Worm (Caenorhabditis elegans) whole organism, L2 larva: ENCODE data around the gene H40L08.2.

Experiments used
- C34F6.9 ChIP-seq: fragments of 150-350 bp; optimal IDR thresholded peaks from 2 replicates; lab custom pipeline; 2014; ENCODE audit warnings: missing biosample characterization, missing genetic modification characterization
- ZK546.5 ChIP-seq: sonication (generic microtip); optimal IDR thresholded peaks from 2 replicates; lab custom pipeline; 2017; ENCODE audit warnings: missing biosample characterization, missing genetic modification characterization
- alr-1 ChIP-seq: fragments of 150-350 bp; optimal IDR thresholded peaks from 2 replicates; lab custom pipeline; 2014; ENCODE audit warnings: missing biosample characterization, missing genetic modification characterization
- aly-2 ChIP-seq: fragments of 150-350 bp; optimal IDR thresholded peaks from 2 replicates; lab custom pipeline; 2014; ENCODE audit warnings: missing biosample characterization, missing genetic modification characterization
- ama-1 ChIP-seq: fragments of 150-350 bp; optimal IDR thresholded peaks from 2 replicates; lab custom pipeline; 2018; ENCODE audit warnings: inconsistent platforms
- ceh-82 ChIP-seq: fragments of 150-350 bp; optimal IDR thresholded peaks from 2 replicates; lab custom pipeline; 2014; ENCODE audit warnings: missing biosample characterization, missing genetic modification characterization
- crh-2 ChIP-seq: sonication (generic microtip); optimal IDR thresholded peaks from 2 replicates; lab custom pipeline; 2017; ENCODE audit warnings: missing biosample characterization, missing genetic modification characterization
- dmd-4 ChIP-seq: sonication (generic microtip); optimal IDR thresholded peaks from 2 replicates; lab custom pipeline; 2017; ENCODE audit warnings: missing biosample characterization, missing genetic modification characterization
- egl-27 ChIP-seq: sonication (generic microtip); optimal IDR thresholded peaks from 3 replicates; lab custom pipeline; 2017; ENCODE audit warnings: missing biosample characterization, missing genetic modification reagents, missing genetic modification characterization
- elt-1 ChIP-seq: fragments of 150-350 bp; optimal IDR thresholded peaks from 2 replicates; lab custom pipeline; 2014; ENCODE audit warnings: missing biosample characterization, missing genetic modification characterization
- fos-1 ChIP-seq: fragments of 150-350 bp; optimal IDR thresholded peaks from 2 replicates; lab custom pipeline; 2014; ENCODE audit warnings: missing biosample characterization, missing genetic modification characterization
- gmeb-1 ChIP-seq: fragments of 150-350 bp; optimal IDR thresholded peaks from 2 replicates; lab custom pipeline; 2014; ENCODE audit warnings: missing biosample characterization, missing genetic modification characterization
- lin-11 ChIP-seq: fragments of 150-350 bp; sonication (generic microtip); optimal IDR thresholded peaks from 2 replicates; lab custom pipeline; 2014; ENCODE audit warnings: missing biosample characterization, missing genetic modification characterization, inconsistent platforms, mixed read lengths
- lin-13 ChIP-seq: fragments of 150-350 bp; optimal IDR thresholded peaks from 2 replicates; lab custom pipeline; 2014; ENCODE audit warnings: missing biosample characterization, missing genetic modification reagents, missing genetic modification characterization
- mbf-1 ChIP-seq: sonication (generic microtip); optimal IDR thresholded peaks from 2 replicates; lab custom pipeline; 2017; ENCODE audit warnings: missing biosample characterization, missing genetic modification characterization
- nhr-10 ChIP-seq: sonication (generic microtip); optimal IDR thresholded peaks from 2 replicates; lab custom pipeline; 2017; ENCODE audit warnings: missing biosample characterization, missing genetic modification characterization
- nhr-21 ChIP-seq: fragments of 150-350 bp; optimal IDR thresholded peaks from 2 replicates; lab custom pipeline; 2014; ENCODE audit warnings: missing biosample characterization, missing genetic modification characterization
- nhr-25 ChIP-seq: fragments of 150-350 bp; sonication (generic microtip); optimal IDR thresholded peaks from 3 replicates; lab custom pipeline; 2014; ENCODE audit warnings: missing biosample characterization, missing genetic modification characterization
- nhr-6 ChIP-seq: fragments of 150-350 bp; optimal IDR thresholded peaks from 2 replicates; lab custom pipeline; 2014; ENCODE audit warnings: missing biosample characterization, missing genetic modification characterization
- peb-1 ChIP-seq: fragments of 150-350 bp; optimal IDR thresholded peaks from 2 replicates; lab custom pipeline; 2014; ENCODE audit warnings: missing biosample characterization, missing genetic modification characterization
- sem-4 ChIP-seq: fragments of 150-350 bp; optimal IDR thresholded peaks from 2 replicates; lab custom pipeline; 2014; ENCODE audit warnings: missing biosample characterization, missing genetic modification reagents, missing genetic modification characterization
- skn-1 ChIP-seq: sonication (generic microtip); optimal IDR thresholded peaks from 2 replicates; lab custom pipeline; 2017; ENCODE audit warnings: missing biosample characterization, missing genetic modification characterization
- sma-9 ChIP-seq, 2 experiments: fragments of 150-350 bp in 1 of 2; sonication (generic microtip) in 1 of 2; optimal IDR thresholded peaks; 2 replicates each; lab custom pipeline; 2014 to 2016; ENCODE audit warnings: missing genetic modification characterization in 2 of 2, mild to moderate bottlenecking in 1 of 2, missing biosample characterization in 1 of 2, missing compliant biosample characterization in 1 of 2, missing genetic modification reagents in 1 of 2, moderate library complexity in 1 of 2
- snpc-4 ChIP-seq: fragments of 150-350 bp; optimal IDR thresholded peaks from 2 replicates; lab custom pipeline; 2014; ENCODE audit warnings: missing biosample characterization, missing genetic modification characterization
- unc-39 ChIP-seq: fragments of 150-350 bp; optimal IDR thresholded peaks from 2 replicates; lab custom pipeline; 2014; ENCODE audit warnings: missing biosample characterization, missing genetic modification characterization
- unc-55 ChIP-seq: fragments of 150-350 bp; sonication (generic microtip); optimal IDR thresholded peaks from 3 replicates; lab custom pipeline; 2014; ENCODE audit warnings: missing biosample characterization, missing genetic modification reagents, missing genetic modification characterization
- unc-62 ChIP-seq: fragments of 150-350 bp; optimal IDR thresholded peaks from 2 replicates; lab custom pipeline; 2014; ENCODE audit warnings: missing biosample characterization, missing genetic modification reagents, missing genetic modification characterization
- zag-1 ChIP-seq: fragments of 150-350 bp; optimal IDR thresholded peaks from 2 replicates; lab custom pipeline; 2014; ENCODE audit warnings: missing biosample characterization, missing genetic modification characterization
- ztf-1 ChIP-seq: fragments of 200-800 bp; sonication (Bioruptor generic); conservative IDR thresholded peaks from 2 replicates; pipeline ENCODE4 v1.3.6; 2022; ENCODE audit warnings: missing genetic modification characterization, missing compliant biosample characterization

H40L08.2 gene

DNA sequence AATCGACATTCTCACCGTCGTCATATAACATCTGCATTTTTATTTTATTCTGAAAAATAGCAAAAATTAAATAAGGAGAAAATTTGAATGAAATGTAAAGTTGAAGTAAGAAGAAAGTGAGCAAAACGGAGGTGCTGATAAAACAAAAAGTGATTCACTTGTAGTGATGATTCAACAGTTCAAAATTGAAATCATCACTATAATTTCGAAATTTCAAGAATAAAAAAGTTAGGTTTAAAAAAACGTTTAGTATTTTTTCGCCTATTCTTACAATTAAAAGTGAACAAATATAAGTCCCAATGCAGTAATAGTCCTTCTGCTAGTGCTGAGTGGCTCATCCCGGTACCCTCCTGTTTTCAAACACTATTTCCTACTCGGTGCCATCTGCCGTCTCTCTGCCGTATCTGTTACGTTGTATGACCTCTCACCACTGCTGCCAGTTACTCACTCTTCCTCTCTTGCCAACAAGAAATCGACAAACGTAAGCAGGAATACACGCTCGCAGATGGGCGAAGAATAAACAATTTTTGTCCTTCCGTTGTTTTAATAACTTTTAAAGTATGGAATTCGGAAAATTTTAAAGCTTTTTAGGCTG is 22.9 kb upstream of the H40L08.2 start, which contains the start of gene dhhc-1 (continued):
- TF ChIP-seq nhr-10, result no peak
- no peak for TF ChIP-seq gmeb-1 (tag; lab: Kevin White, UChicago)
- no peak for TF ChIP-seq nhr-6 (tag; lab: Kevin White, UChicago)
- TF ChIP-seq ceh-82 (tag; lab: Kevin White, UChicago), result no peak

ce11 chrX:15097763-15098162 is 20.2 kb upstream of the H40L08.2 start, which contains the start of gene F09B12.3:
Gene F09B12.3, minus strand, starts transcription at chrX:15097954.
- no peak for TF ChIP-seq unc-62 (GFP tag; lab: Kevin White, UChicago)
- no peak for TF ChIP-seq elt-1 (tag; lab: Kevin White, UChicago)
- peak; percentile 12 for TF ChIP-seq sma-9 (GFP tag; optimal IDR thresholded peaks at IDR 0.05; lab: Kevin White, UChicago)
- no peak for TF ChIP-seq sma-9 (tag; optimal IDR thresholded peaks at IDR 0.05; lab: Kevin White, UChicago)
- no peak for TF ChIP-seq sem-4 (tag; lab: Kevin White, UChicago)
- TF ChIP-seq crh-2 (tag; lab: Kevin White, UChicago), result peak; percentile 29
- TF ChIP-seq gmeb-1 (tag; lab: Kevin White, UChicago), result peak; percentile 32
- no peak for TF ChIP-seq lin-11 (tag; lab: Kevin White, UChicago)
- peak; percentile 92 for TF ChIP-seq fos-1 (tag; lab: Kevin White, UChicago)
- TF ChIP-seq mbf-1 (tag; lab: Kevin White, UChicago), result no peak

DNA sequence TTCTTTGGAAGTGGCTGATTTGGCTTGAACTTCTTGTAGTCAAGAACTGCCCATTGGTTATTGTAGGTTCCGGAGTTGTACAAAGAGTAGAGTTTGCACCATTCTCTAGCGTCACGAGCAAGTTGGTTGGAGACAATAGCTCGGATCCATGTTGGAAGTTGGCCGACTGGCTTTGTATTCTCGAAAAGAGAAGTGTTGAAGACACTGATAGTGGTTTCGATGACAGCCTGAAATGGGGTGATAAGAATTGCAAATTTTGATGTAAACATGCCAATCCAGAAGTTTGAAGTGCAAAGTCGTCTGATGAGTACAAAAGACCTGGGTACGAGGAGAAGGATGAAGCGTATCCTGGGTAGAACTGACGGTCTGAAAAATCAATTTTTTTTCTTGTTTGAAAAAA is 18.7 kb upstream of the H40L08.2 start:
- TF ChIP-seq nhr-25 (tag; lab: Kevin White, UChicago) (no peak), alr-1 (tag; lab: Kevin White, UChicago) (no peak), fos-1 (tag; lab: Kevin White, UChicago) (peak; percentile 30)

DNA sequence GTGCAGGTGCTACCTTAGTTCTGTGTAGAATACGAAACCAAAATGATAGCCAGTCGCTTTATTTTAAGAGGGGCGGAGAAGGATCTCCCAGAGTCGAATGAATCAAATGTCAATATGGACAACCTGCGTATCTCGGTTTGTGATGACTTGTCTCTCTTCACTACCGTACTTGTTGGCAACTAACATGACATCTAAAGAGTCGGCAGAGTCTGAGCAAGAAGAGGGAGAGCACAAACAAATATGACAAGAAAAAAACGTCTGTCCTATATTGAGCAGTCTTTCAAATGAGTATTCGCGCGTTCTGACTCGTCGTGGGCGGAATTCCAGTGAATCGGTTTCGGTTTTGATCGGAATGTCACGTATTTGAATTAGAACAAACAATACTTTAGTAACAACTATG is 17.4 kb upstream of the H40L08.2 start, which contains the start of gene F09B12.7:
F09B12.7 (minus strand) TSS at position 101 of the 400 bp plus-strand sequence.
- no peak for TF ChIP-seq ZK546.5 (tag; lab: Kevin White, UChicago)
- no peak for TF ChIP-seq egl-27 (tag; lab: Kevin White, UChicago)
- TF ChIP-seq nhr-21 (tag; lab: Kevin White, UChicago), result no peak
- TF ChIP-seq C34F6.9 (tag; lab: Kevin White, UChicago), result no peak
- no peak for TF ChIP-seq peb-1
- no peak for TF ChIP-seq nhr-25 (tag; lab: Kevin White, UChicago)
- no peak for TF ChIP-seq zag-1 (tag; lab: Kevin White, UChicago)
- no peak for TF ChIP-seq sma-9 (GFP tag; optimal IDR thresholded peaks at IDR 0.05; lab: Kevin White, UChicago)
- TF ChIP-seq sma-9 (tag; optimal IDR thresholded peaks at IDR 0.05; lab: Kevin White, UChicago), result no peak
- TF ChIP-seq unc-39, result no peak
- TF ChIP-seq ama-1, result no peak
- TF ChIP-seq ceh-82 (tag; lab: Kevin White, UChicago), result no peak
- no peak for TF ChIP-seq aly-2
- TF ChIP-seq dmd-4 (tag; lab: Kevin White, UChicago), result no peak
- TF ChIP-seq fos-1 (tag; lab: Kevin White, UChicago), result no peak
- no peak for TF ChIP-seq unc-55
- TF ChIP-seq ztf-1, result no peak
- TF ChIP-seq lin-13, result no peak
- TF ChIP-seq, all 48 proteins: peak for 0

DNA sequence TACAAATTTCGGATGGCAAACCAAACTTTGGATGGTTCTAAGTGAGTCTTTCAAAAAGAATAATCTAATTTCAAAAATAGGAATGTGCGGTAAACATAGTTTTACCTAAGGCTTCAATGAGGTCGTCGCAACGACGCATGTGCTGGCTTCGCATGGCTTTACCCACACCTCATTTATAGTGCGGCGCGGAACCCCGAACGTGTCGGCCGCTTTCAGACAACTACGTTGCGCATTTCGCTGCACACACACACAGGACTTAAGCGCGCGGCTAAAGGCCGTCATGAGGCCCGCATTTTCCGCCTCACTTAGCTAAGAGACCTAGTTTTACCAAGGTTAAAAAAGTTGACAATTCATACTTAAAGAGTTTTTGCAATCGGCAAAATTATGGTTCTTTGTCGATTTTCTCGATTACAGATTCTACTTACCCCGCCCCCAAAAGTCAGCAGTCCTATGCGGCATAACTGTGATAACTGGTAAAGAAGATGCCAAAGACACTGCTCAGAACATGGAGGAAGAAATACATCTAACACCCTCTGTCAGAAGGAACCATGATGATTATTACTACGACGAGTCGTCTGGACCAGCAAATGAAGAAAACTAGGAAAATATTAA is 15.3 kb upstream of the H40L08.2 start:
- TF ChIP-seq alr-1 (tag; lab: Kevin White, UChicago) (no peak), snpc-4 (tag; lab: Kevin White, UChicago) (peak; percentile 75), skn-1 (tag; lab: Kevin White, UChicago) (no peak)

DNA sequence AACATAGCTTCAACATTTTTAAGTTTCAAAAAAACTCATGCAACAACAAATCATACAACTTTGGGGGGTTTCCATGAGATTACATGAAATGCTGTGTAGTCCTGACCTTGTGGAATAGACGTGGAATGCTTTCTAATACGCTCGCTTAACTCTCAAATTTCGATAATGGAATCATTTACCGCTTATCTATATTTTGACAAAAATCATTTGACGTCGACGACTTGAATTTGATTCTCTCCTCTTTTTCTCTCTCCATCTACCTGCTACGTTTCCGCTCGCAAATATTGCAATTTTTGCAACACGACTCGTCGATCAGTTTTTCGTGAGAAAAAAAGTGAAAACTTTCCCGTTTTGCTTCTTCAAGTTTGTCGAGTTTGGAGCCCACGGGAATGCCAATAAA is 11.6 kb upstream of the H40L08.2 start, which contains the start of gene flr-4:
flr-4 (plus strand) TSS at position 275 of the 400 bp plus-strand sequence.
- TF ChIP-seq gmeb-1 (tag; lab: Kevin White, UChicago) (no peak), elt-1 (tag; lab: Kevin White, UChicago) (no peak), fos-1 (tag; lab: Kevin White, UChicago) (peak; percentile 71), sma-9 (GFP tag; optimal IDR thresholded peaks at IDR 0.05; lab: Kevin White, UChicago) (peak; percentile 16), sma-9 (tag; optimal IDR thresholded peaks at IDR 0.05; lab: Kevin White, UChicago) (no peak), crh-2 (tag; lab: Kevin White, UChicago) (peak; percentile 8)
